Fruit fly (Drosophila melanogaster): Measurements from ENCODE around the gene Droj2.

- TF ChIP-seq Oaz (GFP tag; IDR thresholded peaks at IDR 0.05) (no peak), CG3163 (GFP tag; optimal IDR thresholded peaks at IDR 0.05) (no peak), CG12769 (tag; optimal IDR thresholded peaks at IDR 0.05) (no peak)
Observed at dm6 chr3R:13397535-13397934, 15.6 kb downstream of the Droj2 start, which contains the start of gene CG14377.
